Worm (Caenorhabditis elegans): ENCODE results near the gene C37E2.3.

C37E2.3 gene

ce11 chrX:14146740-14147140 lies 33.5 kb upstream of the C37E2.3 start (continued):
- TF ChIP-seq Y79H2A.3 (GFP tag; conservative IDR thresholded peaks at IDR 0.05) (no peak), ztf-6 (GFP tag; IDR thresholded peaks at IDR 0.05) (0 out of 2 replicates have a peak, but pooled peaks have one; percentile 27), lsl-1 (GFP tag; optimal IDR thresholded peaks at IDR 0.05) (no peak), bed-1 (GFP tag; IDR thresholded peaks at IDR 0.05) (no peak), T26A5.8 (tag; optimal IDR thresholded peaks at IDR 0.05) (no peak), snpc-1.1 (tag; optimal IDR thresholded peaks at IDR 0.05; ENCODE audit: insufficient read depth) (no peak), chd-7 (tag; optimal IDR thresholded peaks at IDR 0.05) (peak; percentile 46), nhr-90 (tag; optimal IDR thresholded peaks at IDR 0.05) (no peak), lin-26 (GFP tag; IDR thresholded peaks at IDR 0.05) (no peak), atf-7 (tag; optimal IDR thresholded peaks at IDR 0.05) (no peak), dox-1 (GFP tag; IDR thresholded peaks at IDR 0.05) (peak; percentile 52; the same call in 1 of the 2 replicates), nhr-80 (tag; optimal IDR thresholded peaks at IDR 0.05) (peak; percentile 61), B0019.2 (GFP tag; conservative IDR thresholded peaks at IDR 0.05) (no peak), F22D6.2 (tag; optimal IDR thresholded peaks at IDR 0.05) (no peak), F39B2.1 (GFP tag; IDR thresholded peaks at IDR 0.05) (no peak), T07F8.4 (tag; optimal IDR thresholded peaks at IDR 0.05) (no peak), unc-130 (GFP tag; optimal IDR thresholded peaks at IDR 0.05) (no peak), nfya-1 (tag; optimal IDR thresholded peaks at IDR 0.05; ENCODE audit: borderline replicate concordance, insufficient read depth) (no peak), zfh-2 (GFP tag; conservative IDR thresholded peaks at IDR 0.05) (peak; percentile 75), sdz-38 (tag; optimal IDR thresholded peaks at IDR 0.05) (no peak), F57A8.1 (GFP tag; optimal IDR thresholded peaks at IDR 0.05) (no peak), pbrm-1 (GFP tag; IDR thresholded peaks at IDR 0.05) (0 out of 2 replicates have a peak, but pooled peaks have one; percentile 51), Y56A3A.18 (GFP tag; IDR thresholded peaks at IDR 0.05) (no peak), lag-1 (GFP tag; IDR thresholded peaks at IDR 0.05) (no peak), repo-1 (tag; optimal IDR thresholded peaks at IDR 0.05) (no peak), madf-6 (GFP tag; IDR thresholded peaks at IDR 0.05) (no peak), F55B11.4 (tag; optimal IDR thresholded peaks at IDR 0.05; ENCODE audit: borderline replicate concordance, insufficient read depth) (no peak), nfyb-1 (GFP tag; IDR thresholded peaks at IDR 0.05) (no peak), ceh-91 (GFP tag; IDR thresholded peaks at IDR 0.05) (no peak), lin-54 (GFP tag; optimal IDR thresholded peaks at IDR 0.05) (no peak), Y53F4B.3 (GFP tag; IDR thresholded peaks at IDR 0.05) (no peak), B0336.3 (GFP tag; IDR thresholded peaks at IDR 0.05) (0 out of 2 replicates have a peak, but pooled peaks have one; percentile 29), ceh-100 (GFP tag; IDR thresholded peaks at IDR 0.05) (no peak), ceh-58 (GFP tag; IDR thresholded peaks at IDR 0.05) (no peak), attf-6 (GFP tag; IDR thresholded peaks at IDR 0.05) (no peak), mel-28 (tag; optimal IDR thresholded peaks at IDR 0.05; ENCODE audit: borderline replicate concordance) (no peak), egl-18 (GFP tag; IDR thresholded peaks at IDR 0.05) (no peak), F10E7.11 (tag; optimal IDR thresholded peaks at IDR 0.05) (no peak), hmg-20 (GFP tag; IDR thresholded peaks at IDR 0.05) (no peak), rcor-1 (GFP tag; IDR thresholded peaks at IDR 0.05) (no peak), F37B4.10 (GFP tag; IDR thresholded peaks at IDR 0.05) (no peak), xnd-1 (tag; optimal IDR thresholded peaks at IDR 0.05) (no peak), ekl-4 (GFP tag; IDR thresholded peaks at IDR 0.05) (0 out of 2 replicates have a peak, but pooled peaks have one; percentile 38), efl-1 (GFP tag; optimal IDR thresholded peaks at IDR 0.05) (no peak), gei-17 (GFP tag; optimal IDR thresholded peaks at IDR 0.05) (peak; percentile 62), dpff-1 (tag; optimal IDR thresholded peaks at IDR 0.05) (no peak), ceh-40 (GFP tag; IDR thresholded peaks at IDR 0.05) (no peak), snpc-4 (GFP tag; optimal IDR thresholded peaks at IDR 0.05) (peak; percentile 10), snpc-4 (tag; optimal IDR thresholded peaks at IDR 0.05) (peak in 2 of 4 experiments; percentile 26 to 52), C17E4.6 (GFP tag; IDR thresholded peaks at IDR 0.05) (no peak)

Measured in whole organism, young adult.